Fruit fly (Drosophila melanogaster) whole organism, embryonic: Measurements from ENCODE around the gene dls.

Experiments used
- Atf3 ChIP-seq: fragments of 200-800 bp; sonication (Bioruptor generic); optimal IDR thresholded peaks from 3 replicates; lab custom pipeline; 2016; ENCODE audit warnings: missing biosample characterization, missing genetic modification characterization
- Bteb2 ChIP-seq: fragments of 200-800 bp; sonication (Bioruptor generic); optimal IDR thresholded peaks from 2 replicates; lab custom pipeline; 2016; ENCODE audit warnings: missing biosample characterization, missing genetic modification characterization
- CG10321 ChIP-seq: fragments of 200-800 bp; sonication (Bioruptor generic); IDR thresholded peaks from 2 replicates; pipeline ENCODE4 v1.3.6; 2022; ENCODE audit warnings: missing biosample characterization, missing genetic modification characterization
- CG13296 ChIP-seq: fragments of 200-800 bp; sonication (Bioruptor generic); optimal IDR thresholded peaks from 3 replicates; lab custom pipeline; 2018; ENCODE audit warnings: missing biosample characterization, mild to moderate bottlenecking, missing genetic modification characterization
- CG15696 ChIP-seq: fragments of 200-800 bp; sonication (Bioruptor generic); optimal IDR thresholded peaks from 2 replicates; lab custom pipeline; 2019; ENCODE audit warnings: missing biosample characterization, mild to moderate bottlenecking, missing genetic modification characterization, moderate library complexity
- CG16815 ChIP-seq: fragments of 200-800 bp; sonication (Bioruptor generic); optimal IDR thresholded peaks from 3 replicates; lab custom pipeline; 2017; ENCODE audit warnings: missing biosample characterization, mild to moderate bottlenecking, missing genetic modification characterization
- CG17568 ChIP-seq: fragments of 200-800 bp; sonication (Bioruptor generic); optimal IDR thresholded peaks from 2 replicates; lab custom pipeline; 2018; ENCODE audit warnings: missing biosample characterization, mild to moderate bottlenecking, missing genetic modification characterization, moderate library complexity
- CG17829 ChIP-seq: fragments of 200-800 bp; optimal IDR thresholded peaks from 2 replicates; lab custom pipeline; 2019; ENCODE audit warnings: missing biosample characterization, mild to moderate bottlenecking, missing genetic modification characterization, moderate library complexity
- CG1832 ChIP-seq: fragments of 200-800 bp; sonication (Bioruptor generic); optimal IDR thresholded peaks from 2 replicates; lab custom pipeline; 2017; ENCODE audit warnings: missing biosample characterization, mild to moderate bottlenecking, missing genetic modification characterization, inconsistent platforms
- CG18599 ChIP-seq: fragments of 200-800 bp; sonication (Bioruptor generic); optimal IDR thresholded peaks from 3 replicates; lab custom pipeline; 2017; ENCODE audit warnings: missing biosample characterization, missing genetic modification characterization, mild to moderate bottlenecking, moderate library complexity, missing genetic modification reagents
- CG31441 ChIP-seq: fragments of 200-800 bp; sonication (Bioruptor generic); IDR thresholded peaks from 2 replicates; pipeline ENCODE4 v1.3.6; 2022; ENCODE audit warnings: missing biosample characterization, missing genetic modification characterization
- CG33557 ChIP-seq: fragments of 200-800 bp; sonication (Bioruptor generic); optimal IDR thresholded peaks from 2 replicates; lab custom pipeline; 2019; ENCODE audit warnings: missing biosample characterization, mild to moderate bottlenecking, missing genetic modification characterization, moderate library complexity
- CG34224 ChIP-seq: fragments of 200-800 bp; sonication (Bioruptor generic); IDR thresholded peaks from 3 replicates; pipeline ENCODE4 v1.3.6; 2022; ENCODE audit warnings: missing biosample characterization, missing genetic modification characterization; ENCODE audit not compliant: partially characterized antibody
- CG3726 ChIP-seq: fragments of 200-800 bp; sonication (Bioruptor generic); IDR thresholded peaks from 3 replicates; pipeline ENCODE4, ENCODE4 v1.3.6; 2022; ENCODE audit warnings: missing biosample characterization, missing genetic modification characterization
- CG3838 ChIP-seq: fragments of 200-800 bp; sonication (Bioruptor generic); optimal IDR thresholded peaks from 3 replicates; lab custom pipeline; 2016; ENCODE audit warnings: missing biosample characterization, missing genetic modification characterization
- CG4617 ChIP-seq: fragments of 200-800 bp; sonication (Bioruptor generic); optimal IDR thresholded peaks from 3 replicates; lab custom pipeline; 2016; ENCODE audit warnings: missing biosample characterization, missing genetic modification characterization, borderline replicate concordance
- CG5953 ChIP-seq: fragments of 200-800 bp; sonication (Bioruptor generic); IDR thresholded peaks from 2 replicates; pipeline ENCODE4 v1.3.6; 2022; ENCODE audit warnings: missing biosample characterization, missing genetic modification characterization
- CG9609 ChIP-seq: fragments of 200-800 bp; sonication (Bioruptor generic); optimal IDR thresholded peaks from 3 replicates; lab custom pipeline; 2016; ENCODE audit warnings: missing biosample characterization, missing genetic modification characterization
- Chrac-16 ChIP-seq: fragments of 200-800 bp; sonication (Bioruptor generic); optimal IDR thresholded peaks from 3 replicates; lab custom pipeline; 2016; ENCODE audit warnings: missing biosample characterization, missing genetic modification characterization
- Dfd ChIP-seq, 2 experiments: fragments of >200 bp; optimal IDR thresholded peaks; 2 replicates each; lab custom pipeline; 2017; ENCODE audit warnings: missing biosample characterization in 2 of 2, missing genetic modification characterization in 2 of 2
- Dp ChIP-seq: fragments of 200-800 bp; sonication (Bioruptor generic); optimal IDR thresholded peaks from 2 replicates; lab custom pipeline; 2018; ENCODE audit warnings: missing biosample characterization, mild to moderate bottlenecking, missing genetic modification characterization, moderate library complexity
- E2f1 ChIP-seq: fragments of 200-800 bp; sonication (Bioruptor generic); IDR thresholded peaks from 2 replicates; pipeline ENCODE4 v1.3.6; 2022; ENCODE audit warnings: missing biosample characterization, missing genetic modification characterization
- Eip74EF ChIP-seq, 2 experiments: fragments of 200-800 bp in 1 of 2; fragments of >200 bp in 1 of 2; sonication (Bioruptor generic) in 1 of 2; optimal IDR thresholded peaks; 2 replicates each; lab custom pipeline; 2017 to 2019; ENCODE audit warnings: missing biosample characterization in 2 of 2, missing genetic modification characterization in 2 of 2, mild to moderate bottlenecking in 1 of 2, moderate library complexity in 1 of 2
- Hr78 ChIP-seq, 2 experiments: fragments of 200-800 bp in 1 of 2; fragments of >200 bp in 1 of 2; sonication (Bioruptor generic) in 1 of 2; optimal IDR thresholded peaks; 2 replicates each; lab custom pipeline; 2017 to 2019; ENCODE audit warnings: missing biosample characterization in 2 of 2, missing genetic modification characterization in 2 of 2, mild to moderate bottlenecking in 1 of 2, moderate library complexity in 1 of 2
- Ravus ChIP-seq: fragments of 200-800 bp; sonication (Bioruptor generic); IDR thresholded peaks from 2 replicates; pipeline ENCODE4 v1.3.6; 2022; ENCODE audit warnings: missing biosample characterization, missing genetic modification characterization
- Rx ChIP-seq: fragments of 200-800 bp; sonication (Bioruptor generic); IDR thresholded peaks from 2 replicates; pipeline ENCODE4 v1.3.6; 2022; ENCODE audit warnings: missing biosample characterization, missing genetic modification characterization
- Sox100B ChIP-seq: fragments of 200-800 bp; sonication (Bioruptor generic); optimal IDR thresholded peaks from 3 replicates; lab custom pipeline; 2018; ENCODE audit warnings: missing biosample characterization, mild to moderate bottlenecking, missing genetic modification characterization
- Sox102F ChIP-seq: fragments of 200-800 bp; sonication (Bioruptor generic); optimal IDR thresholded peaks from 2 replicates; lab custom pipeline; 2018; ENCODE audit warnings: missing biosample characterization, mild to moderate bottlenecking, missing genetic modification characterization, moderate library complexity
- Ssrp ChIP-seq: fragments of 200-800 bp; sonication (Bioruptor generic); optimal IDR thresholded peaks from 2 replicates; lab custom pipeline; 2018; ENCODE audit warnings: missing biosample characterization, mild to moderate bottlenecking, missing genetic modification characterization, moderate library complexity
- az2 ChIP-seq: fragments of 200-800 bp; sonication (Bioruptor generic); optimal IDR thresholded peaks from 3 replicates; lab custom pipeline; 2016; ENCODE audit warnings: missing biosample characterization, missing genetic modification characterization
- cas ChIP-seq: fragments of 200-800 bp; sonication (Bioruptor generic); IDR thresholded peaks from 2 replicates; pipeline ENCODE4 v1.3.6; 2022; ENCODE audit warnings: missing biosample characterization, missing genetic modification characterization
- chinmo ChIP-seq: fragments of 200-800 bp; sonication (Bioruptor generic); IDR thresholded peaks from 4 replicates; pipeline ENCODE4 v1.3.6; 2022; ENCODE audit warnings: missing biosample characterization, missing genetic modification characterization; ENCODE audit not compliant: partially characterized antibody
- croc ChIP-seq: fragments of 200-800 bp; sonication (Bioruptor generic); conservative IDR thresholded peaks from 3 replicates; pipeline ENCODE4 v1.3.6; 2022; ENCODE audit warnings: missing biosample characterization, missing genetic modification characterization
- da ChIP-seq: fragments of 200-800 bp; sonication (Bioruptor generic); optimal IDR thresholded peaks from 2 replicates; lab custom pipeline; 2016; ENCODE audit warnings: missing biosample characterization, missing genetic modification characterization
- dan ChIP-seq: fragments of 200-800 bp; sonication (Bioruptor generic); IDR thresholded peaks from 2 replicates; pipeline ENCODE4 v1.3.6; 2022; ENCODE audit warnings: missing biosample characterization, missing genetic modification characterization
- esg ChIP-seq: fragments of 200-800 bp; sonication (Bioruptor generic); conservative IDR thresholded peaks from 2 replicates; pipeline ENCODE4 v1.3.6; 2022; ENCODE audit warnings: missing biosample characterization, missing genetic modification characterization
- gem ChIP-seq: fragments of 200-800 bp; sonication (Bioruptor generic); optimal IDR thresholded peaks from 2 replicates; lab custom pipeline; 2019; ENCODE audit warnings: missing biosample characterization, mild to moderate bottlenecking, missing genetic modification characterization, moderate library complexity
- gsb-n ChIP-seq: fragments of 200-800 bp; sonication (Bioruptor generic); optimal IDR thresholded peaks from 3 replicates; lab custom pipeline; 2018; ENCODE audit warnings: missing biosample characterization, mild to moderate bottlenecking, missing genetic modification characterization
- hbn ChIP-seq: fragments of 200-800 bp; sonication (Bioruptor generic); IDR thresholded peaks from 2 replicates; pipeline ENCODE4 v1.3.6; 2022; ENCODE audit warnings: missing biosample characterization, missing genetic modification characterization; ENCODE audit not compliant: partially characterized antibody
- hth ChIP-seq: fragments of >200 bp; optimal IDR thresholded peaks from 2 replicates; lab custom pipeline; 2017; ENCODE audit warnings: inconsistent platforms
- jigr1 ChIP-seq: fragments of 200-800 bp; sonication (Bioruptor generic); IDR thresholded peaks from 3 replicates; pipeline ENCODE4 v1.3.6; 2022; ENCODE audit warnings: missing biosample characterization, missing genetic modification characterization
- jing ChIP-seq: fragments of 200-800 bp; sonication (Bioruptor generic); optimal IDR thresholded peaks from 2 replicates; lab custom pipeline; 2018; ENCODE audit warnings: missing biosample characterization, mild to moderate bottlenecking, missing genetic modification characterization
- kni ChIP-seq: fragments of 200-800 bp; sonication (Bioruptor generic); optimal IDR thresholded peaks from 3 replicates; lab custom pipeline; 2017; ENCODE audit warnings: mild to moderate bottlenecking, missing biosample characterization, missing genetic modification reagents, missing genetic modification characterization
- lmd ChIP-seq: fragments of 200-800 bp; sonication (Bioruptor generic); IDR thresholded peaks from 2 replicates; pipeline ENCODE4 v1.3.6; 2022; ENCODE audit warnings: missing biosample characterization, missing genetic modification characterization
- sd ChIP-seq: fragments of 200-800 bp; sonication (Bioruptor generic); optimal IDR thresholded peaks from 3 replicates; lab custom pipeline; 2018; ENCODE audit warnings: missing biosample characterization, mild to moderate bottlenecking, missing genetic modification characterization, moderate library complexity
- seq ChIP-seq: fragments of 200-800 bp; sonication (Bioruptor generic); IDR thresholded peaks from 2 replicates; pipeline ENCODE4 v1.3.6; 2022; ENCODE audit warnings: missing biosample characterization, missing genetic modification characterization
- stwl ChIP-seq: fragments of 200-800 bp; sonication (Bioruptor generic); optimal IDR thresholded peaks from 3 replicates; lab custom pipeline; 2018; ENCODE audit warnings: missing biosample characterization, mild to moderate bottlenecking, missing genetic modification characterization, moderate library complexity
- usp ChIP-seq: fragments of >200 bp; optimal IDR thresholded peaks from 2 replicates; lab custom pipeline; 2017; ENCODE audit warnings: missing biosample characterization, missing genetic modification characterization
- vvl ChIP-seq: fragments of 200-800 bp; sonication (Bioruptor generic); IDR thresholded peaks from 2 replicates; pipeline ENCODE4 v1.3.6; 2022; ENCODE audit warnings: missing biosample characterization, missing genetic modification characterization

dls gene

DNA sequence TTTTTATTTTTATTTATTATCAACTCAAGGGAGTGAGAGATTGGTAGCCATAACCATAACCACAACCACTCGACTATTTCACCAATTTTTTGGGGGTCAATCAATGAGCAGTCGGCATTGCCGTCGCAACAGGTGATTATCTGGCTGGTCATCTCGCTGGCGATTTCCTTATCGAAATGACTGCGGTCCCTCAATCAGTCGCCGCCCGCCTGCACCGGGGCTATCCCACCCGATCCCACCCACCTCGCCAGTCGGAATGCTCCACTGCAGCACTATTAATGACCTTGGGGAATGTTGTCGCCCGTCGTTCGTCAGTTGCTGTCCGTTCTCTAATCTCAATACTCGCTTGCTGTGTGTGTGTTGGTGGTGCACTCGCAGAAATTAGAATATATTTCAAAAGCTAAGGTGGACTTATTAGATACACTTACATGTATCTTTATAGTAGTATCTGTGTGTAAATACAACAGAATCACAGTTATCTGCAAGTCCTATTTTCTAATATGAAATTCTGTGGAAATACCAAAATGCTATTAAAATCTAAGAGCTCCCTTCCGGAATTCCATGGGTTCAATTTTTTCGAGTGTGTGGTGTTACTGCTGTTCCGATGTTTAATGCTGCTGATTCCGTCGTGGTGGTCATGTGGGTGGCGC lies 40.6 kb upstream of the dls start (continued):
- TF ChIP-seq CG3838 (GFP tag; lab: Kevin White, UChicago): no peak
- no peak for TF ChIP-seq usp (GFP tag; lab: Kevin White, UChicago)
- TF ChIP-seq esg (GFP tag; lab: Robert Waterston, UW): peak; percentile 47
- TF ChIP-seq Atf3: no peak
- TF ChIP-seq gsb-n (tag; lab: Kevin White, UChicago): no peak
- TF ChIP-seq Bteb2: no peak
- TF ChIP-seq hth (lab: Kevin White, UChicago): no peak
- TF ChIP-seq croc (GFP tag; lab: Robert Waterston, UW): peak; percentile 41; the same call in 2 of the 3 replicates
- TF ChIP-seq dan (GFP tag; lab: Robert Waterston, UW): no peak
- TF ChIP-seq vvl (GFP tag; lab: Robert Waterston, UW): peak; percentile 51; the same call in 1 of the 2 replicates
- no peak for TF ChIP-seq CG33557
- TF ChIP-seq da (GFP tag; lab: Kevin White, UChicago): no peak
- 0 out of 3 replicates have a peak, but pooled peaks have one; percentile 24 for TF ChIP-seq CG3726 (GFP tag; lab: Robert Waterston, UW)
- peak; percentile 47 for TF ChIP-seq Chrac-16 (GFP tag; lab: Kevin White, UChicago)
- TF ChIP-seq CG10321 (GFP tag; lab: Robert Waterston, UW): no peak
- TF ChIP-seq gem (tag; lab: Kevin White, UChicago): peak; percentile 81
- TF ChIP-seq lmd: peak; percentile 73
- TF ChIP-seq CG5953 (GFP tag; lab: Robert Waterston, UW): no peak
- TF ChIP-seq CG17568 (GFP tag; lab: Kevin White, UChicago): no peak
- TF ChIP-seq az2 (GFP tag; lab: Kevin White, UChicago): peak; percentile 52
- TF ChIP-seq stwl (tag; lab: Kevin White, UChicago): no peak
- TF ChIP-seq CG9609: peak; percentile 73
- peak; percentile 70 for TF ChIP-seq seq (GFP tag; lab: Robert Waterston, UW)
- TF ChIP-seq CG4617 (GFP tag; lab: Kevin White, UChicago): no peak
- TF ChIP-seq Dfd (GFP tag; optimal IDR thresholded peaks at IDR 0.05; lab: Kevin White, UChicago): no peak
- TF ChIP-seq Sox100B: peak; percentile 55
- peak; percentile 73 for TF ChIP-seq sd (tag; lab: Kevin White, UChicago)
- TF ChIP-seq CG34224 (GFP tag; lab: Robert Waterston, UW): no peak
- TF ChIP-seq CG15696: peak; percentile 29
- peak; percentile 22 for TF ChIP-seq jing (GFP tag; lab: Kevin White, UChicago)
- peak; percentile 14 for TF ChIP-seq CG17829 (tag; lab: Kevin White, UChicago)
- peak; percentile 60 for TF ChIP-seq Ssrp (tag; lab: Kevin White, UChicago)
- peak in 1 of 2 experiments; percentile 25 for TF ChIP-seq Eip74EF (GFP tag; optimal IDR thresholded peaks at IDR 0.05; lab: Kevin White, UChicago)
- no peak for TF ChIP-seq Ravus (GFP tag; lab: Robert Waterston, UW)
- no peak for TF ChIP-seq hbn (GFP tag; lab: Robert Waterston, UW)
- TF ChIP-seq Hr78 (GFP tag; optimal IDR thresholded peaks at IDR 0.05; lab: Kevin White, UChicago): no peak
- TF ChIP-seq CG1832 (GFP tag; lab: Kevin White, UChicago): no peak
- peak; percentile 56 for TF ChIP-seq Sox102F
- peak; percentile 86 for TF ChIP-seq CG18599 (GFP tag; lab: Kevin White, UChicago)
- TF ChIP-seq CG13296: peak; percentile 70
- peak; percentile 56; the same call in 2 of the 4 replicates for TF ChIP-seq chinmo (GFP tag; lab: Robert Waterston, UW)
- TF ChIP-seq CG16815 (GFP tag; lab: Kevin White, UChicago): peak; percentile 39
- no peak for TF ChIP-seq cas (GFP tag; lab: Robert Waterston, UW)
- no peak for TF ChIP-seq jigr1
- TF ChIP-seq E2f1 (GFP tag; lab: Robert Waterston, UW): peak; percentile 48
- TF ChIP-seq Rx (GFP tag; lab: Robert Waterston, UW): no peak
- peak; percentile 33; the same call in 1 of the 2 replicates for TF ChIP-seq CG31441 (GFP tag; lab: Robert Waterston, UW)
- no peak for TF ChIP-seq Dp (GFP tag; lab: Kevin White, UChicago)
- TF ChIP-seq kni (GFP tag; lab: Kevin White, UChicago): no peak
